Worm (Caenorhabditis elegans) whole organism, midembryonic: Measurements from ENCODE around the gene ceh-36.

Experiments
- T22C8.4 ChIP-seq: fragments of 200-800 bp; sonication (Bioruptor generic); IDR thresholded peaks from 2 replicates; pipeline ENCODE4 v1.3.6; 2022; ENCODE audit warnings: missing genetic modification characterization, missing compliant biosample characterization
- cog-1 ChIP-seq: sonication (generic microtip); optimal IDR thresholded peaks from 2 replicates; lab custom pipeline; 2016; ENCODE audit warnings: missing genetic modification characterization, missing compliant biosample characterization
- flt-1 ChIP-seq: fragments of 200-800 bp; sonication (Bioruptor generic); IDR thresholded peaks from 2 replicates; pipeline ENCODE4 v1.3.6; 2022; ENCODE audit warnings: missing genetic modification characterization, missing compliant biosample characterization
- klf-2 ChIP-seq: fragments of 200-800 bp; sonication (Bioruptor generic); conservative IDR thresholded peaks from 2 replicates; pipeline ENCODE4 v1.3.6; 2022; ENCODE audit warnings: missing genetic modification reagents, missing genetic modification characterization, missing compliant biosample characterization
- med-1 ChIP-seq: sonication (generic microtip); optimal IDR thresholded peaks from 2 replicates; lab custom pipeline; 2017; ENCODE audit warnings: missing genetic modification characterization, mild to moderate bottlenecking, missing compliant biosample characterization, antibody characterized with exemption, missing genetic modification reagents; ENCODE audit not compliant: insufficient read depth
- ref-1 ChIP-seq: fragments of 200-800 bp; sonication (Bioruptor generic); conservative IDR thresholded peaks from 2 replicates; pipeline ENCODE4 v1.3.6; 2022; ENCODE audit warnings: missing genetic modification reagents, missing genetic modification characterization, missing compliant biosample characterization
- tab-1 ChIP-seq: fragments of 200-800 bp; sonication (Bioruptor generic); IDR thresholded peaks from 2 replicates; pipeline ENCODE4 v1.3.6; 2022; ENCODE audit warnings: missing genetic modification characterization, missing compliant biosample characterization
- ztf-23 ChIP-seq: fragments of 200-800 bp; sonication (Bioruptor generic); IDR thresholded peaks from 2 replicates; pipeline ENCODE4 v1.3.6; 2022; ENCODE audit warnings: missing genetic modification reagents, missing genetic modification characterization, missing compliant biosample characterization
- ztf-29 ChIP-seq: fragments of 200-800 bp; sonication (Bioruptor generic); IDR thresholded peaks from 2 replicates; pipeline ENCODE4 v1.3.6; 2022; ENCODE audit warnings: missing genetic modification reagents, missing genetic modification characterization, missing compliant biosample characterization

ceh-36 gene

ce11 chrX:14141896-14142392 lies 44.4 kb downstream of the ceh-36 start, which contains the start of gene ceh-89:
ceh-89 (plus strand) TSS chrX:14141946.
- TF ChIP-seq cog-1 (tag; lab: Kevin White, UChicago) (no peak), T22C8.4 (GFP tag; lab: Robert Waterston, UW) (no peak), med-1 (no peak), ref-1 (no peak), klf-2 (GFP tag; lab: Robert Waterston, UW) (no peak), ztf-29 (GFP tag; lab: Robert Waterston, UW) (no peak), ztf-23 (GFP tag; lab: Robert Waterston, UW) (no peak), tab-1 (GFP tag; lab: Robert Waterston, UW) (no peak), flt-1 (GFP tag; lab: Robert Waterston, UW) (no peak)

- no peak for TF ChIP-seq ztf-29 (GFP tag; lab: Robert Waterston, UW)
- no peak for TF ChIP-seq T22C8.4 (GFP tag; lab: Robert Waterston, UW)
These were observed 45.0 kb downstream of the ceh-36 start for ce11 chrX:14141344-14141841.

- no peak for TF ChIP-seq cog-1 (tag; lab: Kevin White, UChicago)
- no peak for TF ChIP-seq tab-1 (GFP tag; lab: Robert Waterston, UW)
- TF ChIP-seq T22C8.4 (GFP tag; lab: Robert Waterston, UW): no peak
- no peak for TF ChIP-seq ztf-29 (GFP tag; lab: Robert Waterston, UW)
- TF ChIP-seq klf-2 (GFP tag; lab: Robert Waterston, UW): no peak
- no peak for TF ChIP-seq flt-1 (GFP tag; lab: Robert Waterston, UW)
- no peak for TF ChIP-seq med-1
- TF ChIP-seq ref-1: no peak
- no peak for TF ChIP-seq ztf-23 (GFP tag; lab: Robert Waterston, UW)
These were observed 46.3 kb downstream of the ceh-36 start, which contains the start of gene nkat-1 for ce11 chrX:14140040-14140439. nkat-1 (minus strand) TSS chrX:14140140.

ce11 chrX:14134883-14135282 lies 51.5 kb downstream of the ceh-36 start:
- TF ChIP-seq klf-2 (GFP tag; lab: Robert Waterston, UW) (no peak), flt-1 (GFP tag; lab: Robert Waterston, UW) (peak; percentile 69), T22C8.4 (GFP tag; lab: Robert Waterston, UW) (0 out of 2 replicates have a peak, but pooled peaks have one; percentile 28), med-1 (no peak), ztf-23 (GFP tag; lab: Robert Waterston, UW) (no peak), ref-1 (0 out of 2 replicates have a peak, but pooled peaks have one; percentile 21), tab-1 (GFP tag; lab: Robert Waterston, UW) (no peak), cog-1 (tag; lab: Kevin White, UChicago) (no peak), ztf-29 (GFP tag; lab: Robert Waterston, UW) (no peak)

ce11 chrX:14134244-14134643 lies 52.1 kb downstream of the ceh-36 start, which contains the start of gene F28H6.8:
F28H6.8 (minus strand) TSS chrX:14134344.
- TF ChIP-seq ref-1: no peak
- TF ChIP-seq ztf-23 (GFP tag; lab: Robert Waterston, UW): no peak
- no peak for TF ChIP-seq flt-1 (GFP tag; lab: Robert Waterston, UW)
- TF ChIP-seq T22C8.4 (GFP tag; lab: Robert Waterston, UW): no peak
- no peak for TF ChIP-seq klf-2 (GFP tag; lab: Robert Waterston, UW)
